Worm (Caenorhabditis elegans): Measurements from ENCODE around the gene pgap-1.

pgap-1 gene

ce11 chrV:11290888-11291287 is 49.2 kb downstream of the pgap-1 start, which contains the start of gene C03E10.1:
TSS of gene C03E10.1 (plus strand) at chrV:11291188.
- TF ChIP-seq him-1 (tag; optimal IDR thresholded peaks at IDR 0.05) (no peak), W03F9.2 (tag; optimal IDR thresholded peaks at IDR 0.05) (no peak), dao-5 (tag; optimal IDR thresholded peaks at IDR 0.05) (no peak)

- TF ChIP-seq him-1 (tag; optimal IDR thresholded peaks at IDR 0.05) (no peak), W03F9.2 (tag; optimal IDR thresholded peaks at IDR 0.05) (no peak), dao-5 (tag; optimal IDR thresholded peaks at IDR 0.05) (no peak)
These were observed 51.0 kb downstream of the pgap-1 start for ce11 chrV:11292682-11293081.

Data from whole organism, L4/young adult.